Worm (Caenorhabditis elegans) whole organism, L1 larva: Measurements from ENCODE around the gene sma-1.
A peak's percentile ranks its signal among the peaks of the same experiment; 100 is the strongest.

Experiments used
- Y116A8C.19 ChIP-seq: sonication (generic microtip); optimal IDR thresholded peaks from 2 replicates; lab custom pipeline; 2016; ENCODE audit warnings: missing compliant biosample characterization, missing genetic modification characterization, borderline replicate concordance
- aly-2 ChIP-seq: fragments of 150-350 bp; optimal IDR thresholded peaks from 2 replicates; lab custom pipeline; 2014; ENCODE audit warnings: missing biosample characterization, missing genetic modification characterization
- ceh-8 ChIP-seq: fragments of 200-800 bp; sonication (Bioruptor generic); optimal IDR thresholded peaks from 2 replicates; lab custom pipeline; 2018; ENCODE audit warnings: mild to moderate bottlenecking, missing genetic modification characterization, moderate library complexity, missing compliant biosample characterization
- ceh-88 ChIP-seq: fragments of 200-800 bp; sonication (Bioruptor generic); IDR thresholded peaks from 2 replicates; pipeline ENCODE4 v1.3.6; 2022; ENCODE audit warnings: missing genetic modification characterization, missing compliant biosample characterization
- dsc-1 ChIP-seq: sonication (generic microtip); optimal IDR thresholded peaks from 2 replicates; lab custom pipeline; 2016; ENCODE audit warnings: mild to moderate bottlenecking, missing genetic modification characterization, missing compliant biosample characterization
- efl-1 ChIP-seq, 4 experiments: fragments of 150-350 bp; optimal IDR thresholded peaks in 3 of 4; peaks in 1 of 4; 1 replicate in 1 of 4; 2 replicates in 3 of 4; lab custom pipeline; 2014; ENCODE audit warnings: missing biosample characterization in 2 of 4, missing genetic modification characterization in 2 of 4, missing genetic modification reagents in 2 of 4
- elt-2 ChIP-seq: sonication (generic microtip); optimal IDR thresholded peaks from 2 replicates; lab custom pipeline; 2016; ENCODE audit warnings: missing genetic modification characterization, mild to moderate bottlenecking, inconsistent platforms, missing compliant biosample characterization, missing genetic modification reagents
- fkh-8 ChIP-seq: sonication (generic microtip); optimal IDR thresholded peaks from 2 replicates; lab custom pipeline; 2016; ENCODE audit warnings: mild to moderate bottlenecking, missing genetic modification characterization, missing compliant biosample characterization
- fos-1 ChIP-seq: fragments of 150-350 bp; optimal IDR thresholded peaks from 2 replicates; lab custom pipeline; 2014; ENCODE audit warnings: missing biosample characterization, missing genetic modification characterization
- grh-1 ChIP-seq: fragments of 200-800 bp; sonication (Bioruptor generic); IDR thresholded peaks from 2 replicates; pipeline ENCODE4 v1.3.6; 2022; ENCODE audit warnings: missing genetic modification reagents, missing genetic modification characterization, missing compliant biosample characterization
- hlh-4 ChIP-seq: sonication (generic microtip); optimal IDR thresholded peaks from 2 replicates; lab custom pipeline; 2016; ENCODE audit warnings: mild to moderate bottlenecking, missing genetic modification characterization, missing compliant biosample characterization
- hpl-2 ChIP-seq: fragments of 150-350 bp; optimal IDR thresholded peaks from 2 replicates; lab custom pipeline; 2014; ENCODE audit warnings: missing biosample characterization, missing genetic modification reagents, missing genetic modification characterization
- lin-13 ChIP-seq: fragments of 150-350 bp; optimal IDR thresholded peaks from 2 replicates; lab custom pipeline; 2014; ENCODE audit warnings: missing biosample characterization, missing genetic modification reagents, missing genetic modification characterization
- lin-14 ChIP-seq: fragments of 200-800 bp; sonication (Bioruptor generic); optimal IDR thresholded peaks from 2 replicates; lab custom pipeline; 2018; ENCODE audit warnings: mild to moderate bottlenecking, missing genetic modification characterization, moderate library complexity, missing compliant biosample characterization
- lin-15B ChIP-seq: fragments of 150-350 bp; sonication (generic microtip); optimal IDR thresholded peaks from 3 replicates; lab custom pipeline; 2014; ENCODE audit warnings: missing biosample characterization, missing genetic modification characterization
- lin-39 ChIP-seq: fragments of 150-350 bp; optimal IDR thresholded peaks from 2 replicates; lab custom pipeline; 2014; ENCODE audit warnings: missing biosample characterization, missing genetic modification reagents, missing genetic modification characterization
- mab-9 ChIP-seq: fragments of 200-800 bp; sonication (Bioruptor generic); IDR thresholded peaks from 2 replicates; pipeline ENCODE4 v1.3.6; 2022; ENCODE audit warnings: missing genetic modification reagents, missing genetic modification characterization, missing compliant biosample characterization
- mef-2 ChIP-seq: fragments of 150-350 bp; optimal IDR thresholded peaks from 2 replicates; lab custom pipeline; 2014; ENCODE audit warnings: missing biosample characterization, missing genetic modification characterization
- mep-1 ChIP-seq: fragments of 150-350 bp; optimal IDR thresholded peaks from 2 replicates; lab custom pipeline; 2014; ENCODE audit warnings: missing biosample characterization, missing genetic modification characterization
- nhr-19 ChIP-seq: fragments of 200-800 bp; sonication (Bioruptor generic); conservative IDR thresholded peaks from 2 replicates; pipeline ENCODE4 v1.3.6; 2022; ENCODE audit warnings: missing genetic modification characterization, missing compliant biosample characterization
- nhr-20 ChIP-seq: sonication (generic microtip); optimal IDR thresholded peaks from 2 replicates; lab custom pipeline; 2016; ENCODE audit warnings: mild to moderate bottlenecking, missing genetic modification characterization, missing compliant biosample characterization
- nhr-237 ChIP-seq: fragments of 150-350 bp; optimal IDR thresholded peaks from 2 replicates; lab custom pipeline; 2014; ENCODE audit warnings: missing biosample characterization, missing genetic modification characterization
- nhr-71 ChIP-seq: sonication (generic microtip); optimal IDR thresholded peaks from 2 replicates; lab custom pipeline; 2016; ENCODE audit warnings: mild to moderate bottlenecking, missing genetic modification characterization, moderate library complexity, missing compliant biosample characterization
- nhr-76 ChIP-seq: sonication (generic microtip); optimal IDR thresholded peaks from 2 replicates; lab custom pipeline; 2017; ENCODE audit warnings: missing biosample characterization, missing genetic modification characterization
- pax-3 ChIP-seq: fragments of 200-800 bp; sonication (Bioruptor generic); optimal IDR thresholded peaks from 2 replicates; lab custom pipeline; 2018; ENCODE audit warnings: mild to moderate bottlenecking, missing genetic modification characterization, moderate library complexity, missing compliant biosample characterization
- rnt-1 ChIP-seq: sonication (generic microtip); optimal IDR thresholded peaks from 2 replicates; lab custom pipeline; 2016; ENCODE audit warnings: mild to moderate bottlenecking, missing genetic modification characterization, moderate library complexity, missing compliant biosample characterization
- skn-1 ChIP-seq: fragments of 150-350 bp; optimal IDR thresholded peaks from 2 replicates; lab custom pipeline; 2014; ENCODE audit warnings: missing biosample characterization, missing genetic modification characterization
- snpc-4 ChIP-seq: fragments of 150-350 bp; optimal IDR thresholded peaks from 2 replicates; lab custom pipeline; 2014; ENCODE audit warnings: missing biosample characterization, missing genetic modification characterization
- snu-23 ChIP-seq: sonication (generic microtip); optimal IDR thresholded peaks from 2 replicates; lab custom pipeline; 2016; ENCODE audit warnings: missing genetic modification characterization, missing compliant biosample characterization
- sox-4 ChIP-seq: sonication (generic microtip); optimal IDR thresholded peaks from 2 replicates; lab custom pipeline; 2016; ENCODE audit warnings: missing genetic modification characterization, missing compliant biosample characterization
- sptf-1 ChIP-seq: fragments of 150-350 bp; optimal IDR thresholded peaks from 2 replicates; lab custom pipeline; 2014; ENCODE audit warnings: missing biosample characterization, missing genetic modification characterization
- swsn-7 ChIP-seq: sonication (generic microtip); optimal IDR thresholded peaks from 2 replicates; lab custom pipeline; 2016; ENCODE audit warnings: missing genetic modification characterization, missing compliant biosample characterization
- tbx-2 ChIP-seq: sonication (generic microtip); optimal IDR thresholded peaks from 2 replicates; lab custom pipeline; 2016; ENCODE audit warnings: missing genetic modification characterization, missing compliant biosample characterization
- tlp-1 ChIP-seq: fragments of 150-350 bp; optimal IDR thresholded peaks from 2 replicates; lab custom pipeline; 2014; ENCODE audit warnings: missing biosample characterization, missing genetic modification characterization
- unc-130 ChIP-seq: fragments of 150-350 bp; optimal IDR thresholded peaks from 2 replicates; lab custom pipeline; 2017; ENCODE audit warnings: missing biosample characterization, missing genetic modification characterization, inconsistent platforms
- unc-30 ChIP-seq: sonication (generic microtip); optimal IDR thresholded peaks from 2 replicates; lab custom pipeline; 2017; ENCODE audit warnings: missing biosample characterization, missing genetic modification characterization
- vab-15 ChIP-seq: sonication (generic microtip); optimal IDR thresholded peaks from 2 replicates; lab custom pipeline; 2017; ENCODE audit warnings: missing genotype, mild to moderate bottlenecking, missing genetic modification characterization, missing compliant biosample characterization
- xbp-1 ChIP-seq: sonication (generic microtip); optimal IDR thresholded peaks from 2 replicates; lab custom pipeline; 2016; ENCODE audit warnings: missing genetic modification characterization, missing compliant biosample characterization
- ztf-11 ChIP-seq, 2 experiments: sonication (generic microtip); optimal IDR thresholded peaks; 2 replicates each; lab custom pipeline; 2016 to 2017; ENCODE audit warnings: missing genetic modification characterization in 2 of 2, missing biosample characterization in 1 of 2, missing compliant biosample characterization in 1 of 2

sma-1 gene

DNA sequence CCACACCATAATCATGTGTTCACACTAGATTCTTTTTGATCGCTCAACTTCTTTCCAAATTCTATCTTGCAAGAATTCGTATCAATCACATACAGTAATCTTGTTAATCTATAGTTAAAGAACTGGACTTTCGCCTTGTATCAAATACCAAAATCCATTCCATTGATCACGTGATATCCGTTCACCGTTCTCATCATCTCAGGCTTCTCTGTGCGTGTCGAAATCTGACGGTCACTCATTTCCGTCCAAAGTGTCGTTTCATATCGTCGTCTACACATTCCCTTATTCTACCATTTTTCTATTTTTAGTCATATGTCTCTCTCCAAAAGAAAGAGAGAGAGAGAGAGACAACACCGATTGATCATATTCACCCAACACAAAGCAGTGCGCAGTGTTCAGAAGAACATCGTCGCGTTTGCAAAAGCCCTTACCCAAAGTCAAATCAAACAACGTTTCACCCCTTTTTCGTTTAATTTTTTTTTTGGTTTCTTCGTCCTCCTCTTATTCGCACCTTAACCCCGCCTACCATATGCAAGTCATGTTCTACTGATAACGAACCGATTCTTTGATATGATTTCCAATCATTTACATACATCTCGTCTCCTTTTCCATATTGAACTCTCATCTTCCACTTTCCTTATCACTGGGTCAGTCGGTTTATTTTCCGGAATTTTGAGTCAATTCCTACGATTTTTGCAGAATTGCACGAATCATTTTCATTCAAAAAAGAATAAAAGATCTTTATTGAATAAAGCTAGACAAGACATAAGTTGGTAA is 40.0 kb upstream of the sma-1 start (continued):
- TF ChIP-seq lin-39 (no peak), nhr-237 (tag; lab: Kevin White, UChicago) (no peak), sptf-1 (no peak), unc-30 (tag; lab: Kevin White, UChicago) (no peak), snu-23 (GFP tag; lab: Kevin White, UChicago) (peak; percentile 41), tbx-2 (tag; lab: Kevin White, UChicago) (peak; percentile 14), lin-13 (no peak), Y116A8C.19 (tag; lab: Kevin White, UChicago) (no peak), mep-1 (tag; lab: Kevin White, UChicago) (no peak), nhr-20 (tag; lab: Kevin White, UChicago) (peak; percentile 59), xbp-1 (no peak), efl-1 (optimal IDR thresholded peaks at IDR 0.05; lab: Kevin White, UChicago) (no peak), efl-1 (GFP tag; optimal IDR thresholded peaks at IDR 0.05 in 1 of 2; lab: Kevin White, UChicago) (peak in 1 of 2 experiments; percentile 19), unc-130 (tag; lab: Kevin White, UChicago) (no peak), ceh-8 (GFP tag; lab: Kevin White, UChicago) (no peak), sox-4 (tag; lab: Kevin White, UChicago) (no peak), swsn-7 (tag; lab: Kevin White, UChicago) (no peak), hlh-4 (tag; lab: Kevin White, UChicago) (no peak), skn-1 (tag; lab: Kevin White, UChicago) (no peak), nhr-76 (tag; lab: Kevin White, UChicago) (no peak), elt-2 (tag; lab: Kevin White, UChicago) (peak; percentile 60), grh-1 (GFP tag; lab: Robert Waterston, UW) (no peak)

DNA sequence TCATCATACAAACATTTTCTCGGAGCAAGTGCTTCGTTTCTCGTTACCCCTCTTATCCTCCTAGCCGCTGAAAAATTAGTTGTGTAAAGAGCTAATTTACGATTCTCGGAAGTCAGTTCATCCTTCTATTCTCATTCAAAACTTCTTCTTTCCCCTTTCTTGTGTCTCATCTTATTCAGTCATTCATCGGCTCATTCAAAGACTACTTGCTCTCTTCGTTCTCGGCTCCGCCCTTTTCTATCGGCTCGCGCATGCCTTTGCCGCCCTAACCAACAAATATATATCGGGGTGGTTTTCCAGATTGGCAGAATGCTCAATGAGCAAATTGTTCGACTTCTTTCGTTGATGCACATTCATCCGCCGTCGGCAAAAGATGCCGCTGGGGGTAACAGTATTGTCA is 38.9 kb upstream of the sma-1 start, which contains the start of gene R13H4.5:
Gene R13H4.5, plus strand, starts transcription at position 301 of the 400 bp plus-strand sequence.
- TF ChIP-seq dsc-1 (tag; lab: Kevin White, UChicago) (peak; percentile 4), mab-9 (GFP tag; lab: Robert Waterston, UW) (no peak), unc-30 (tag; lab: Kevin White, UChicago) (no peak), snu-23 (GFP tag; lab: Kevin White, UChicago) (no peak), lin-14 (GFP tag; lab: Kevin White, UChicago) (peak; percentile 50)

DNA sequence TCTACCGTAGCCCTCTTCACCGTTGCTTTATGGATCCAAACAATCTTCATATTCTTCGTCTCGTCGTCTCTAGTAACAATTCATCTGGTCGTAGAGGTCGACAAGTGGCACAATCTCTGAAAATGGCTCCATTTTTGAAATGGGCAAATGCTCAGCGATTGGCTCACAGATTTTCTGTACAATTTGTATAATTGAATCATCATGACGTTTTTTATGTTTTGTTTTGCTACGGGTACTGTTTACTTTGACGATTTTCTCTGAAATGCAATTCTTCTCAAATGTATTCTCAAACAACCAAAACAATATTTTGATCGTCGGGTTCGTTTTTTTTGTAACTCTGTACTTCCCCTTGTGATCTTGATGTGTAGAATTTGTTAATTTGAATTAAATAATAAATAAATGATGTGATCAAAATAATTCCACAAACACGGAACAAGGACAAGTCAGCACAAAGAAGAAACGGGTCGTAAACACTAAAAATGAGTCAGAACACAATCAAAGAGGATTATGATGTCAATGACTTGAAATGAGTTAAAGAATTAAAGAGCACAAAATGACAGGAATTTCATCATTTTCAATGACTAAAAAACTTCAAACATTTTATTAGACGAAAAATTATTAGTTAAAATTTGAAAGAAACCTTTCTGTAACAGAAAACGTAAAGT is 37.2 kb upstream of the sma-1 start:
- TF ChIP-seq pax-3 (tag; lab: Kevin White, UChicago) (no peak), hpl-2 (GFP tag; lab: Kevin White, UChicago) (no peak), lin-15B (tag; lab: Kevin White, UChicago) (no peak), ceh-88 (GFP tag; lab: Robert Waterston, UW) (no peak), ztf-11 (tag; optimal IDR thresholded peaks at IDR 0.05; lab: Kevin White, UChicago) (no peak), elt-2 (tag; lab: Kevin White, UChicago) (no peak), mef-2 (no peak), lin-13 (no peak), rnt-1 (no peak), unc-130 (tag; lab: Kevin White, UChicago) (no peak), tlp-1 (tag; lab: Kevin White, UChicago) (no peak), lin-14 (GFP tag; lab: Kevin White, UChicago) (peak; percentile 13), fos-1 (tag; lab: Kevin White, UChicago) (peak; percentile 10), snpc-4 (tag; lab: Kevin White, UChicago) (no peak), ceh-8 (GFP tag; lab: Kevin White, UChicago) (peak; percentile 63), vab-15 (tag; lab: Kevin White, UChicago) (no peak), nhr-71 (peak; percentile 31), fkh-8 (tag; lab: Kevin White, UChicago) (peak; percentile 36), efl-1 (optimal IDR thresholded peaks at IDR 0.05; lab: Kevin White, UChicago) (no peak), efl-1 (GFP tag; optimal IDR thresholded peaks at IDR 0.05 in 1 of 2; lab: Kevin White, UChicago) (no peak), nhr-19 (GFP tag; lab: Robert Waterston, UW) (no peak), aly-2 (no peak)
